Worm (Caenorhabditis elegans) whole organism, L1 larva: Measurements from ENCODE around the gene ZK1127.13.

Experiments
- lin-39 ChIP-seq: fragments of 150-350 bp; optimal IDR thresholded peaks from 2 replicates; lab custom pipeline; 2014; ENCODE audit warnings: missing biosample characterization, missing genetic modification reagents, missing genetic modification characterization
- nhr-71 ChIP-seq: sonication (generic microtip); optimal IDR thresholded peaks from 2 replicates; lab custom pipeline; 2016; ENCODE audit warnings: mild to moderate bottlenecking, missing genetic modification characterization, moderate library complexity, missing compliant biosample characterization
- nhr-76 ChIP-seq: sonication (generic microtip); optimal IDR thresholded peaks from 2 replicates; lab custom pipeline; 2017; ENCODE audit warnings: missing biosample characterization, missing genetic modification characterization
- pqm-1 ChIP-seq: sonication (generic microtip); optimal IDR thresholded peaks from 3 replicates; lab custom pipeline; 2017; ENCODE audit warnings: missing biosample characterization, missing genetic modification characterization
- rnt-1 ChIP-seq: sonication (generic microtip); optimal IDR thresholded peaks from 2 replicates; lab custom pipeline; 2016; ENCODE audit warnings: mild to moderate bottlenecking, missing genetic modification characterization, moderate library complexity, missing compliant biosample characterization
- snpc-4 ChIP-seq: fragments of 150-350 bp; optimal IDR thresholded peaks from 2 replicates; lab custom pipeline; 2014; ENCODE audit warnings: missing biosample characterization, missing genetic modification characterization

- no peak for TF ChIP-seq nhr-71
- no peak for TF ChIP-seq snpc-4
- no peak for TF ChIP-seq rnt-1
- no peak for TF ChIP-seq pqm-1
- no peak for TF ChIP-seq nhr-76 (tag; lab: Kevin White, UChicago)
- no peak for TF ChIP-seq lin-39
These were observed 3.6 kb upstream of the ZK1127.13 start for ce11 chrII:7049470-7049869.
